Fruit fly (Drosophila melanogaster): Measurements from ENCODE around the gene CG11885.

DNA sequence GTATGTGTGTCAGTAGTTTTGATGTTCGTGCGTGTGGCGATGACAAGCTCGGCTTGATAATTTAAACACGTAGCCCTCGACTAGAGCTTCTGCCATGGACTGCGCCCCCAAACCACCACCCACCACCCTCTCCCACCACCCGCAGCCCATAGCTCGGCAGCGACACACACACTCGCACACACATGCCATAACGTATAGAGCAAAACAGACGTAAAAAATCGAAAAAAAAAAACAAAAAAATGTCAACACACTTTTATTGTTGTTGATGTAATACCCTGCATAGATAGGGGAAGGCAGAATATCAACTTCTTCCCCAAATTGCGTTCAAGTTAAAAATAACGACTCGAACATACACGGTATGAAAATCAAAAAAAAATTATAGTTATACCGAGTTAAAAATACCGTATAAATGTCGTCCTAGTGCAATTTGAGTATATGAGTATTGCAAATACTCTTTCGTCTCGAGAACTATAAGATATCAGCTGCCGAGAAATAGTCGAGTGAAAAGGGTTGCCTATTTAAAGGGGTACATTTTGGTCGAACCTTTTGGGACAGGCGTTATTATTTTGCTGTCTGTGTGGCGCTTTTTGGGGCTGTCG lies 49.2 kb upstream of the CG11885 start:
- no peak for TF ChIP-seq jim (GFP tag; optimal IDR thresholded peaks at IDR 0.05)
- TF ChIP-seq Jra (GFP tag; optimal IDR thresholded peaks at IDR 0.05): no peak
- TF ChIP-seq OdsH (GFP tag; optimal IDR thresholded peaks at IDR 0.05): peak; percentile 36

Data from whole organism, wandering third instar larva.